Fruit fly (Drosophila melanogaster) whole organism, wandering third instar larva: ENCODE measurements around the gene CG32299.

ENCODE experiments used
- Abd-B ChIP-seq: fragments of >200 bp; optimal IDR thresholded peaks from 2 replicates; lab custom pipeline; 2017; ENCODE audit warnings: missing biosample characterization, missing genetic modification characterization
- CG32264 ChIP-seq: fragments of 200-800 bp; sonication (Bioruptor generic); optimal IDR thresholded peaks from 2 replicates; lab custom pipeline; 2016; ENCODE audit warnings: missing biosample characterization, missing genetic modification characterization
- Dif ChIP-seq: fragments of 200-275, 200-300 bp; sonication (Bioruptor generic); optimal IDR thresholded peaks from 2 replicates; lab custom pipeline; 2018; ENCODE audit warnings: missing biosample characterization, missing genetic modification characterization; ENCODE audit not compliant: partially characterized antibody
- Jra ChIP-seq: sonication (Bioruptor generic); optimal IDR thresholded peaks from 2 replicates; lab custom pipeline; 2016; ENCODE audit warnings: missing biosample characterization, missing genetic modification characterization
- Myc ChIP-seq: fragments of >200 bp; optimal IDR thresholded peaks from 2 replicates; lab custom pipeline; 2017
- OdsH ChIP-seq: fragments of 200-800 bp; sonication (Bioruptor generic); optimal IDR thresholded peaks from 2 replicates; lab custom pipeline; 2016; ENCODE audit warnings: missing biosample characterization, mild to moderate bottlenecking, missing genetic modification characterization
- fru ChIP-seq: fragments of 200-800 bp; sonication (Bioruptor generic); optimal IDR thresholded peaks from 3 replicates; lab custom pipeline; 2016; ENCODE audit warnings: missing biosample characterization, mild to moderate bottlenecking, missing genetic modification characterization
- pan ChIP-seq: fragments of >200 bp; optimal IDR thresholded peaks from 2 replicates; lab custom pipeline; 2017
- psq ChIP-seq: fragments of 200-800 bp; sonication (Bioruptor generic); optimal IDR thresholded peaks from 3 replicates; lab custom pipeline; 2017; ENCODE audit warnings: missing biosample characterization, mild to moderate bottlenecking, missing genetic modification characterization, moderate library complexity
- sv ChIP-seq: fragments of 200-800 bp; sonication (Bioruptor generic); optimal IDR thresholded peaks from 3 replicates; lab custom pipeline; 2016; ENCODE audit warnings: missing biosample characterization, missing genetic modification characterization

DNA sequence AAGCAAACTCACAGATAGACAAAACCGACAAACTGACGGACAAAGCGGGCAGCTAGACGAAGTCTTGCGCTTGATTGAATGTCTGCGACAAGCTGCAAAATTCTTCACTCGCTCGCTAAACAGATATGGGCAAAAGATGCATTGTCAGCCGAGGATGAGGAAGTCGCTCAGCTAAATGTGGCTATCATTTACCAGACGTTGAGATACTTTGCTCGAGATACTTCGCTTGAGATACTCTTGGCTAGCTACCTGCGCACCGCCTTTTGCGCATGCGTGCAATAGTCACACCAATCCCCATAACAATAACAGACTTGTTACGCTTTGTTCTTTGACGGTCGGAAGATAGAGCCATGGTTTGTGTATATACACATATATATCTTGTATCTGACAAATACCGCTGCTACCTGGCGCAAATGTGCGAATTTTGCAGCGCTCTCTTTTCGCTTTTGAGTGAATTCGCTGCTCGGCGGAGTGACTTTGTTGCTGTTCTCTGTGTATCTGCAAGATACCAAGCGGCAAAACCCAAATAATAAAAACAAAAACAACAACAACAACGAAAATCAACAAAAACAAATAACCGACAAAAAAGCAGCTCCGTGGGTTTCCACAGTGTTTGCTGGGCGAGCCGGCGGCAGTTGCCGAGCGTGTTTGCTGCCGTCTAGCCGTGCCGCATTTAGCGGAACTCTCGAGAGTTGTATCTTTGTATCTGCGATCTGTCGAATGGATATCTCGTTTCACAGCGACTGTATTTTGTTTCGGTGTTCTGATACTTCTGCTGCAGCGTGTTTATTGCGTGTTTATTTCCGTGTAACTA, 48.0 kb upstream of the CG32299 start:
- peak; percentile 40 for TF ChIP-seq fru
- TF ChIP-seq Myc (lab: Kevin White, UChicago), result no peak
- TF ChIP-seq psq (GFP tag; lab: Kevin White, UChicago), result peak; percentile 26
- TF ChIP-seq Dif (GFP tag; lab: Kevin White, UChicago), result no peak
- no peak for TF ChIP-seq Abd-B
- TF ChIP-seq OdsH (GFP tag; lab: Kevin White, UChicago), result no peak
- TF ChIP-seq CG32264 (GFP tag; lab: Kevin White, UChicago), result no peak
- TF ChIP-seq sv (GFP tag; lab: Kevin White, UChicago), result no peak
- no peak for TF ChIP-seq Jra (GFP tag; lab: Kevin White, UChicago)
- TF ChIP-seq pan (lab: Kevin White, UChicago), result no peak
